Worm (Caenorhabditis elegans) whole organism, midembryonic: ENCODE results near the gene srbc-79.

Source experiments
- flt-1 ChIP-seq: fragments of 200-800 bp; sonication (Bioruptor generic); IDR thresholded peaks from 2 replicates; pipeline ENCODE4 v1.3.6; 2022; ENCODE audit warnings: missing genetic modification characterization, missing compliant biosample characterization
- med-1 ChIP-seq: sonication (generic microtip); optimal IDR thresholded peaks from 2 replicates; lab custom pipeline; 2017; ENCODE audit warnings: missing genetic modification characterization, mild to moderate bottlenecking, missing compliant biosample characterization, antibody characterized with exemption, missing genetic modification reagents; ENCODE audit not compliant: insufficient read depth

ce11 chrV:20453084-20453483 is 39.2 kb downstream of the srbc-79 start, which contains the start of gene F48F5.6:
- no peak for TF ChIP-seq med-1
- no peak for TF ChIP-seq flt-1 (GFP tag; lab: Robert Waterston, UW)
